Worm (Caenorhabditis elegans) whole organism, L4 larva: Measurements from ENCODE around the gene C18E9.7.
A peak's percentile ranks its signal among the peaks of the same experiment; 100 is the strongest.

Experiments used
- D1046.2 ChIP-seq: fragments of 200-800 bp; sonication (Bioruptor generic); IDR thresholded peaks from 2 replicates; pipeline ENCODE4 v1.3.6; 2022; ENCODE audit warnings: missing genetic modification characterization, missing compliant biosample characterization
- R02D3.7 ChIP-seq: fragments of 150-350 bp; sonication (generic microtip); optimal IDR thresholded peaks from 3 replicates; lab custom pipeline; 2014; ENCODE audit warnings: missing biosample characterization, missing genetic modification characterization
- T20F7.1 ChIP-seq: fragments of 200-800 bp; sonication (Bioruptor generic); optimal IDR thresholded peaks from 2 replicates; lab custom pipeline; 2018; ENCODE audit warnings: mild to moderate bottlenecking, missing genetic modification characterization, missing compliant biosample characterization
- Y105C5A.15 ChIP-seq: fragments of 200-800 bp; sonication (Bioruptor generic); IDR thresholded peaks from 2 replicates; pipeline ENCODE4 v1.3.6; 2022; ENCODE audit warnings: missing genetic modification characterization, missing compliant biosample characterization
- Y48G9A.11 ChIP-seq: fragments of 200-800 bp; sonication (Bioruptor generic); IDR thresholded peaks from 2 replicates; pipeline ENCODE4 v1.3.6; 2022; ENCODE audit warnings: missing genetic modification reagents, missing genetic modification characterization, missing compliant biosample characterization
- ZK337.2 ChIP-seq: fragments of 200-800 bp; sonication (Bioruptor generic); IDR thresholded peaks from 2 replicates; pipeline ENCODE4 v1.3.6; 2022; ENCODE audit warnings: missing genetic modification reagents, missing genetic modification characterization, missing compliant biosample characterization
- aha-1 ChIP-seq: fragments of 150-350 bp; peaks from one replicate; lab custom pipeline; 2014; ENCODE audit warnings: missing biosample characterization, missing genetic modification characterization
- ama-1 ChIP-seq: fragments of 150-350 bp; optimal IDR thresholded peaks from 2 replicates; lab custom pipeline; 2014; ENCODE audit warnings: inconsistent platforms, mixed read lengths
- arid-1 ChIP-seq: fragments of 200-800 bp; sonication (Bioruptor generic); conservative IDR thresholded peaks from 2 replicates; pipeline ENCODE4 v1.3.6; 2022; ENCODE audit warnings: missing genetic modification reagents, missing genetic modification characterization, missing compliant biosample characterization
- attf-4 ChIP-seq: sonication (generic microtip); optimal IDR thresholded peaks from 3 replicates; lab custom pipeline; 2017; ENCODE audit warnings: missing biosample characterization, missing genetic modification characterization
- ceh-28 ChIP-seq: fragments of 150-350 bp; optimal IDR thresholded peaks from 2 replicates; lab custom pipeline; 2014; ENCODE audit warnings: missing biosample characterization, missing genetic modification reagents, missing genetic modification characterization
- ceh-44 ChIP-seq: fragments of 200-800 bp; sonication (Bioruptor generic); IDR thresholded peaks from 2 replicates; pipeline ENCODE4 v1.3.6; 2022; ENCODE audit warnings: missing genetic modification reagents, missing genetic modification characterization, missing compliant biosample characterization
- ceh-62 ChIP-seq: sonication (generic microtip); optimal IDR thresholded peaks from 2 replicates; lab custom pipeline; 2017; ENCODE audit warnings: missing biosample characterization, missing genetic modification characterization
- cey-2 ChIP-seq: sonication (generic microtip); optimal IDR thresholded peaks from 3 replicates; lab custom pipeline; 2017; ENCODE audit warnings: missing genetic modification characterization, mild to moderate bottlenecking, missing compliant biosample characterization, antibody characterized with exemption, borderline replicate concordance; ENCODE audit not compliant: insufficient read depth
- daf-16 ChIP-seq, 3 experiments: sonication (generic microtip); optimal IDR thresholded peaks; 2 replicates each; lab custom pipeline; 2016 to 2017; ENCODE audit warnings: missing genetic modification characterization in 3 of 3, missing genetic modification reagents in 3 of 3, mild to moderate bottlenecking in 2 of 3, missing compliant biosample characterization in 2 of 3, missing biosample characterization in 1 of 3, moderate library complexity in 1 of 3
- dmd-9 ChIP-seq: fragments of 200-800 bp; sonication (Bioruptor generic); IDR thresholded peaks from 2 replicates; pipeline ENCODE4 v1.3.6; 2022; ENCODE audit warnings: missing genetic modification reagents, missing genetic modification characterization, missing compliant biosample characterization
- dpl-1 ChIP-seq: fragments of 150-350 bp; optimal IDR thresholded peaks from 2 replicates; lab custom pipeline; 2014; ENCODE audit warnings: missing biosample characterization, missing genetic modification reagents, missing genetic modification characterization
- egl-43 ChIP-seq: fragments of 200-800 bp; sonication (Bioruptor generic); IDR thresholded peaks from 2 replicates; pipeline ENCODE4 v1.3.6; 2022; ENCODE audit warnings: missing genetic modification reagents, missing genetic modification characterization, missing compliant biosample characterization
- gei-8 ChIP-seq: fragments of 200-800 bp; sonication (Bioruptor generic); optimal IDR thresholded peaks from 2 replicates; lab custom pipeline; 2018; ENCODE audit warnings: mild to moderate bottlenecking, missing genetic modification characterization, missing compliant biosample characterization
- lim-7 ChIP-seq: fragments of 200-800 bp; sonication (Bioruptor generic); IDR thresholded peaks from 2 replicates; pipeline ENCODE4 v1.3.6; 2022; ENCODE audit warnings: missing genetic modification characterization, missing compliant biosample characterization
- lin-13 ChIP-seq: fragments of 150-350 bp; optimal IDR thresholded peaks from 2 replicates; lab custom pipeline; 2014; ENCODE audit warnings: missing biosample characterization, missing genetic modification reagents, missing genetic modification characterization
- lin-15B ChIP-seq: fragments of 150-350 bp; sonication (generic microtip); optimal IDR thresholded peaks from 3 replicates; lab custom pipeline; 2014; ENCODE audit warnings: missing biosample characterization, missing genetic modification characterization
- lin-38 ChIP-seq: fragments of 200-800 bp; sonication (Bioruptor generic); IDR thresholded peaks from 2 replicates; pipeline ENCODE4 v1.3.6; 2022; ENCODE audit warnings: missing genetic modification reagents, missing genetic modification characterization, missing compliant biosample characterization
- lin-39 ChIP-seq: fragments of 150-350 bp; optimal IDR thresholded peaks from 2 replicates; lab custom pipeline; 2014; ENCODE audit warnings: missing biosample characterization, missing genetic modification reagents, missing genetic modification characterization
- lir-3 ChIP-seq: sonication (generic microtip); optimal IDR thresholded peaks from 2 replicates; lab custom pipeline; 2016; ENCODE audit warnings: mild to moderate bottlenecking, missing genetic modification characterization, missing compliant biosample characterization
- madf-5 ChIP-seq, 2 experiments: fragments of 200-800 bp; sonication (Bioruptor generic); IDR thresholded peaks; 2 replicates each; pipeline ENCODE4 v1.3.6; 2022; ENCODE audit warnings: missing compliant biosample characterization in 2 of 2, missing genetic modification characterization in 2 of 2
- madf-9 ChIP-seq: fragments of 200-800 bp; sonication (Bioruptor generic); conservative IDR thresholded peaks from 2 replicates; pipeline ENCODE4 v1.3.6; 2022; ENCODE audit warnings: missing genetic modification reagents, missing genetic modification characterization, missing compliant biosample characterization
- mdl-1 ChIP-seq, 2 experiments: fragments of 150-350 bp in 1 of 2; sonication (generic microtip) in 1 of 2; optimal IDR thresholded peaks; 2 replicates each; lab custom pipeline; 2014 to 2017; ENCODE audit warnings: missing biosample characterization in 2 of 2, missing genetic modification characterization in 2 of 2
- mep-1 ChIP-seq: fragments of 150-350 bp; sonication (generic microtip); optimal IDR thresholded peaks from 3 replicates; lab custom pipeline; 2014; ENCODE audit warnings: missing biosample characterization, missing genetic modification characterization
- mxl-3 ChIP-seq: fragments of 200-800 bp; sonication (Bioruptor generic); optimal IDR thresholded peaks from 2 replicates; lab custom pipeline; 2018; ENCODE audit warnings: mild to moderate bottlenecking, missing genetic modification characterization, missing compliant biosample characterization
- nhr-10 ChIP-seq: fragments of 150-350 bp; optimal IDR thresholded peaks from 2 replicates; lab custom pipeline; 2014; ENCODE audit warnings: missing biosample characterization, missing genetic modification characterization
- nhr-25 ChIP-seq: sonication (generic microtip); optimal IDR thresholded peaks from 2 replicates; lab custom pipeline; 2017; ENCODE audit warnings: missing genetic modification characterization, mild to moderate bottlenecking, missing compliant biosample characterization, antibody characterized with exemption, moderate library complexity, borderline replicate concordance; ENCODE audit not compliant: insufficient read depth
- nhr-48 ChIP-seq: sonication (generic microtip); optimal IDR thresholded peaks from 2 replicates; lab custom pipeline; 2016; ENCODE audit warnings: mild to moderate bottlenecking, missing genetic modification characterization, missing compliant biosample characterization
- nhr-76 ChIP-seq: fragments of 150-350 bp; optimal IDR thresholded peaks from 2 replicates; lab custom pipeline; 2014; ENCODE audit warnings: missing biosample characterization, missing genetic modification characterization
- nhr-77 ChIP-seq: fragments of 150-350 bp; optimal IDR thresholded peaks from 2 replicates; lab custom pipeline; 2014; ENCODE audit warnings: missing biosample characterization, missing genetic modification characterization
- pha-4 ChIP-seq, 2 experiments: fragments of 150-350 bp in 1 of 2; fragments of 200-800 bp in 1 of 2; sonication (Bioruptor generic) in 1 of 2; IDR thresholded peaks in 1 of 2; optimal IDR thresholded peaks in 1 of 2; 2 replicates each; pipeline versions ENCODE4 v1.3.6 to Lab custom; 2014 to 2022; ENCODE audit warnings: missing genetic modification characterization in 2 of 2, missing genetic modification reagents in 2 of 2, missing biosample characterization in 1 of 2, missing compliant biosample characterization in 1 of 2
- php-3 ChIP-seq: fragments of 200-800 bp; sonication (Bioruptor generic); IDR thresholded peaks from 2 replicates; pipeline ENCODE4 v1.3.6; 2022; ENCODE audit warnings: missing genetic modification reagents, missing genetic modification characterization, missing compliant biosample characterization
- pqm-1 ChIP-seq: sonication (generic microtip); optimal IDR thresholded peaks from 2 replicates; lab custom pipeline; 2017; ENCODE audit warnings: missing biosample characterization, missing genetic modification characterization
- rbr-2 ChIP-seq: sonication (generic microtip); optimal IDR thresholded peaks from 2 replicates; lab custom pipeline; 2016; ENCODE audit warnings: missing genotype, missing genetic modification characterization, missing compliant biosample characterization
- set-16 ChIP-seq: fragments of 200-800 bp; sonication (Bioruptor generic); IDR thresholded peaks from 2 replicates; pipeline ENCODE4 v1.3.6; 2022; ENCODE audit warnings: missing genetic modification reagents, missing genetic modification characterization, missing compliant biosample characterization
- snpc-1.2 ChIP-seq: fragments of 200-800 bp; sonication (Bioruptor generic); IDR thresholded peaks from 2 replicates; pipeline ENCODE4 v1.3.6; 2022; ENCODE audit warnings: missing genetic modification reagents, missing genetic modification characterization, missing compliant biosample characterization
- spr-1 ChIP-seq: sonication (generic microtip); optimal IDR thresholded peaks from 2 replicates; lab custom pipeline; 2016; ENCODE audit warnings: mild to moderate bottlenecking, missing genetic modification characterization, missing compliant biosample characterization
- tag-97 ChIP-seq: fragments of 200-800 bp; sonication (Bioruptor generic); IDR thresholded peaks from 2 replicates; pipeline ENCODE4 v1.3.6; 2022; ENCODE audit warnings: missing genetic modification characterization, missing compliant biosample characterization
- unc-39 ChIP-seq: sonication (generic microtip); optimal IDR thresholded peaks from 2 replicates; lab custom pipeline; 2017; ENCODE audit warnings: missing biosample characterization, missing genetic modification characterization
- vab-7 ChIP-seq: fragments of 200-800 bp; sonication (Bioruptor generic); IDR thresholded peaks from 2 replicates; pipeline ENCODE4 v1.3.6; 2022; ENCODE audit warnings: missing genetic modification reagents, missing genetic modification characterization, missing compliant biosample characterization
- zfp-2 ChIP-seq: sonication (generic microtip); optimal IDR thresholded peaks from 2 replicates; lab custom pipeline; 2016; ENCODE audit warnings: mild to moderate bottlenecking, missing genetic modification characterization, missing compliant biosample characterization
- zfp-3 ChIP-seq: fragments of 200-800 bp; sonication (Bioruptor generic); conservative IDR thresholded peaks from 2 replicates; pipeline ENCODE4 v1.3.6; 2022; ENCODE audit warnings: missing genetic modification reagents, missing genetic modification characterization, missing compliant biosample characterization

Gene C18E9.7

ce11 chrII:8932392-8932791, 50.2 kb downstream of the C18E9.7 start:
- TF ChIP-seq ceh-62 (tag; lab: Kevin White, UChicago) (no peak), set-16 (GFP tag; lab: Robert Waterston, UW) (peak; percentile 48), aha-1 (tag; lab: Kevin White, UChicago) (peak; percentile 88), lim-7 (GFP tag; lab: Robert Waterston, UW) (no peak)

DNA sequence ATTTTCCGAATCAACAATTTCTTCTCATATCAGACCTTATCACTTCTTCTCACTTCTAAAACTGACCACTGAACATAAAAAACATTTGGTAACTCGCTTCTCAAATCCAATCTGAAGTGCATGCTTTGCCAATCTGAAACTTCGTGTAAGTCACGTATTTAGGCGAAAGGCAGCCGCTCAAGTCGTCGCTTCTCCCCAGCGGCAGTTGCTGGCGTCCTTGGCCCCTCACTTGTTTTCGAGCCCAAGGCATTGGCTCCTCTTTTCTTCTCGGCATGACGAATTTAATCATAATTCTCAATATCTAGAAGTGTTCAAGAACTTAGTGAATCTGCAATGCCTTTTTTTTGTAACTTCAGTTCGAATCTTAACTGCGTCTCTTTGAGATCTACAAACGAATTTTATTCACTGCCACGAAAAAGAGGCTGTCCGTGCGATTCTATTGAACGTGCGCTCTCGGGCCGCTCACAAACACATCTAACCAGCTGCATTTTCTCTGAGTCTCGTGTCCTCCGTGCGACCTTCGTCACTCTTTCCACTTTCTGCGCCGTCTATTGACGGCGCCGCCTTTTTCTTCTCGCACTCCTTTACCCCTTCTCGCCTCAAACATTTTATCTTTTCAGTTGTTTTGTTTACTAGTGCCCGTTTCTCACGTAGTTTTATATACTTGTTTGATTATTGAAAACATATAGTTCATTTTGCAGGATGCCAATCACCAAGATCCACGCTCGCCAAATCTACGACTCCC, 51.0 kb downstream of the C18E9.7 start:
- no peak for TF ChIP-seq nhr-10 (tag; lab: Kevin White, UChicago)
- no peak for TF ChIP-seq ceh-28 (tag; lab: Kevin White, UChicago)
- TF ChIP-seq snpc-1.2: no peak
- TF ChIP-seq mdl-1 (tag; optimal IDR thresholded peaks at IDR 0.05; lab: Kevin White, UChicago): peak in 1 of 2 experiments; percentile 61
- no peak for TF ChIP-seq cey-2 (tag; lab: Kevin White, UChicago)
- TF ChIP-seq tag-97: no peak
- 0 out of 2 replicates have a peak, but pooled peaks have one; percentile 34 for TF ChIP-seq pha-4 (GFP tag; IDR thresholded peaks at IDR 0.05; lab: Robert Waterston, UW)
- TF ChIP-seq pha-4 (tag; optimal IDR thresholded peaks at IDR 0.05; lab: Kevin White, UChicago): no peak
- no peak for TF ChIP-seq D1046.2
- TF ChIP-seq lir-3 (tag; lab: Kevin White, UChicago): no peak
- TF ChIP-seq arid-1 (GFP tag; lab: Robert Waterston, UW): 0 out of 2 replicates have a peak, but pooled peaks have one; percentile 6
- no peak for TF ChIP-seq zfp-2 (tag; lab: Kevin White, UChicago)
- no peak for TF ChIP-seq ZK337.2 (GFP tag; lab: Robert Waterston, UW)
- TF ChIP-seq nhr-48 (tag; lab: Kevin White, UChicago): no peak
- TF ChIP-seq lin-38: no peak
- no peak for TF ChIP-seq nhr-76 (tag; lab: Kevin White, UChicago)
- TF ChIP-seq gei-8 (GFP tag; lab: Kevin White, UChicago): no peak
- no peak for TF ChIP-seq daf-16 (GFP tag; optimal IDR thresholded peaks at IDR 0.05; lab: Kevin White, UChicago)
- TF ChIP-seq daf-16 (tag; optimal IDR thresholded peaks at IDR 0.05; lab: Kevin White, UChicago): peak; percentile 78
- no peak for TF ChIP-seq lim-7 (GFP tag; lab: Robert Waterston, UW)
- no peak for TF ChIP-seq attf-4 (tag; lab: Kevin White, UChicago)
- no peak for TF ChIP-seq unc-39
- 0 out of 2 replicates have a peak, but pooled peaks have one; percentile 3 for TF ChIP-seq egl-43 (GFP tag; lab: Robert Waterston, UW)
- TF ChIP-seq nhr-77 (tag; lab: Kevin White, UChicago): no peak
- no peak for TF ChIP-seq php-3 (GFP tag; lab: Robert Waterston, UW)
- peak; percentile 4 for TF ChIP-seq spr-1 (tag; lab: Kevin White, UChicago)
- TF ChIP-seq set-16 (GFP tag; lab: Robert Waterston, UW): no peak
- no peak for TF ChIP-seq mep-1 (tag; lab: Kevin White, UChicago)
- no peak for TF ChIP-seq dmd-9
- TF ChIP-seq zfp-3 (GFP tag; lab: Robert Waterston, UW): no peak
- TF ChIP-seq Y105C5A.15: no peak
- no peak for TF ChIP-seq lin-15B (tag; lab: Kevin White, UChicago)
- TF ChIP-seq ama-1 (lab: Kevin White, UChicago): no peak
- no peak for TF ChIP-seq madf-5 (GFP tag; IDR thresholded peaks at IDR 0.05; lab: Robert Waterston, UW)
- no peak for TF ChIP-seq ceh-44
- TF ChIP-seq T20F7.1 (GFP tag; lab: Kevin White, UChicago): no peak
- no peak for TF ChIP-seq pqm-1 (tag; lab: Kevin White, UChicago)
- TF ChIP-seq rbr-2 (tag; lab: Kevin White, UChicago): peak; percentile 35
- TF ChIP-seq nhr-25: no peak
- no peak for TF ChIP-seq R02D3.7 (tag; lab: Kevin White, UChicago)
- no peak for TF ChIP-seq vab-7 (GFP tag; lab: Robert Waterston, UW)
- 0 out of 2 replicates have a peak, but pooled peaks have one; percentile 21 for TF ChIP-seq madf-9 (GFP tag; lab: Robert Waterston, UW)
- no peak for TF ChIP-seq lin-39
- TF ChIP-seq dpl-1: no peak
- no peak for TF ChIP-seq lin-13 (GFP tag; lab: Kevin White, UChicago)
- TF ChIP-seq mxl-3 (GFP tag; lab: Kevin White, UChicago): no peak
- TF ChIP-seq Y48G9A.11 (GFP tag; lab: Robert Waterston, UW): no peak
